Fruit fly (Drosophila melanogaster) ovary, adult (tissue): Measurements from ENCODE around the gene CG13299.

Experiments used
- CG17801 ChIP-seq: fragments of 200-800 bp; optimal IDR thresholded peaks from 2 replicates; lab custom pipeline; 2019; ENCODE audit warnings: missing biosample characterization, mild to moderate bottlenecking, missing genetic modification characterization, moderate library complexity; ENCODE audit not compliant: partially characterized antibody

CG13299 gene

dm6 chr3L:6192822-6193555, 39.2 kb downstream of the CG13299 start, which contains the start of the genes Sf3b6 and Tnpo:
Gene Sf3b6, minus strand, starts transcription at chr3L:6193179.
Gene Tnpo, plus strand, starts transcription at chr3L:6193480.
- TF ChIP-seq CG17801 (GFP tag; lab: Kevin White, UChicago), result peak; percentile 77

- peak; percentile 63 for TF ChIP-seq CG17801 (GFP tag; lab: Kevin White, UChicago)
Measured at dm6 chr3L:6188995-6189927, 42.9 kb downstream of the CG13299 start, which contains the start of the genes D19A and CG7386. Gene D19A, minus strand, starts transcription at chr3L:6189123. Gene CG7386, plus strand, starts transcription at chr3L:6189745.

- TF ChIP-seq CG17801 (GFP tag; lab: Kevin White, UChicago), result peak; percentile 69
Measured at dm6 chr3L:6184884-6185438, 47.2 kb downstream of the CG13299 start, which contains the start of the genes D19B and CG43293. Gene D19B, minus strand, starts transcription at chr3L:6184920. Gene CG43293, plus strand, starts transcription at chr3L:6185189.
